Worm (Caenorhabditis elegans): ENCODE data around the gene srh-125.
"Not testable (repeated sequence)": the region's sequence is repeated elsewhere in the genome, so short reads cannot be mapped to it uniquely, and the experiment has no call there.

srh-125 gene

DNA sequence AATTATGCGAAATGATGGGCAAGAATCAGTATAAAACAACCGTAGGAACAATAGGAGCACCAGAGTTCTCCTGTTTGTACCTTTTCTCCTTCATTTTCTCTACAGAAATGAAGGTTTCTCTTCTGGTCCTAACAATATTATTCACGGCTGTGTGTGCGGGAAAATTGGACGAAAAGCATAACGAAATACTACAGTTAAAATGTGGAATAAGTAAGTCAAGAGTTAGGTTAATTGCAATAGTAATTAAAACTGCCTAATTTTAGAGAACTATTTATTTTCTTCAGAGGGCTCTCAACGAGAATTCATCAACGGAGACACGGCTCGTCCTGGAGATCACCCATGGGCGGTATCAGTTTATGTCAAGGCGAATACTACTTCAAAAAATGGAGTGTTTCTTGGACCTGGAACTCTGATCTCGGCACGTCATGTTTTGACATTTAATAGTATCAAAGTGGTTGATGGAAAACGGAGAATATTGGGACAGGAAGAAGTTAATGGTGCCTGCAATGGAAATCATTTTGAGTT, 27.3 kb downstream of the srh-125 start, which contains the start of gene try-12:
TSS of gene try-12 (plus strand) at position 51 of the 525 bp plus-strand sequence.
- no peak for TF ChIP-seq ama-1 (optimal IDR thresholded peaks at IDR 0.05)
- TF ChIP-seq unc-62 (GFP tag; optimal IDR thresholded peaks at IDR 0.05): no peak
- TF ChIP-seq ceh-82 (tag; optimal IDR thresholded peaks at IDR 0.05): no peak
- TF ChIP-seq skn-1 (tag; optimal IDR thresholded peaks at IDR 0.05): no peak
- no peak for TF ChIP-seq snpc-4 (tag; optimal IDR thresholded peaks at IDR 0.05)
- TF ChIP-seq egl-5 (tag; optimal IDR thresholded peaks at IDR 0.05): no peak
- TF ChIP-seq aly-2 (tag; optimal IDR thresholded peaks at IDR 0.05): no peak
- no peak for TF ChIP-seq elt-3 (tag; optimal IDR thresholded peaks at IDR 0.05)
- no peak for TF ChIP-seq nhr-12 (tag; optimal IDR thresholded peaks at IDR 0.05)
- no peak for TF ChIP-seq fos-1 (tag; optimal IDR thresholded peaks at IDR 0.05)

DNA sequence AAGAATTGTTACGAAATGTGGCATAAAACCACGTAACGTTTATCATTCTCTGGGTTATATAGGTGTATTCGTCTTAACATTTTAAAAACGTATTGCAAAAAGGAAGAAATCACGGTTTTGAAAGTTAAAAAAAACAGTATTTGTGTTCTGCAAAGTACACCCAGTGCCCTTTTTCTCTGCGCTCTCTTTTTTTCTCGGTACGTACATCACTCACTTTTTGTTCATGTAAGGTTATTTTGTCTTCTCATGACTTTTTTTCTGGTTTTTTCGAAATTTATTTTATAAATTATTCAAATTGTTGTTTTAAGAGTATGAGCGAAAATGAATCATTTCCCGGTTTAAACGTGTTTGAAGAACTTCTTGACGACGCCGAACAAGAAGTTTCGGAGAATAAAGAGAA, 29.7 kb downstream of the srh-125 start, which contains the start of gene F25E5.5:
TSS of gene F25E5.5 (plus strand) at position 301 of the 400 bp plus-strand sequence.
- TF ChIP-seq ceh-28 (tag; optimal IDR thresholded peaks at IDR 0.05) (no peak), mml-1 (tag; optimal IDR thresholded peaks at IDR 0.05) (no peak), nhr-76 (tag; optimal IDR thresholded peaks at IDR 0.05) (no peak)

DNA sequence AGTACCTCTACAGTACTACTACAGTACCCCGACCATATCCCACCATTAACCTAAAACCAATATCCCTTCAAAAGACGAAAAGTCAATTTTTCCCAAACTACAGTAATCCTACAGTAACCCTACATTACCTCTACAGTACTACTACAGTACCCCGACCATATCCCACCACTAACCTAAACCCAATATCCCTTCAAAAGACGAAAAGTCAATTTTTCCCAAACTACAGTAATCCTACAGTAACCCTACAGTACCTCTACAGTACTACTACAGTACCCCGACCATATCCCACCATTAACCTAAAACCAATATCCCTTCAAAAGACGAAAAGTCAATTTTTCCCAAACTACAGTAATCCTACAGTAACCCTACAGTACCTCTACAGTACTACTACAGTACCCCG, 32.3 kb downstream of the srh-125 start, which contains the start of gene nhr-141:
TSS of gene nhr-141 (plus strand) at position 331 of the 400 bp plus-strand sequence.
- not testable (repeated sequence) for TF ChIP-seq ama-1 (optimal IDR thresholded peaks at IDR 0.05); tbx-2 (tag; optimal IDR thresholded peaks at IDR 0.05); egl-27 (tag; optimal IDR thresholded peaks at IDR 0.05)

DNA sequence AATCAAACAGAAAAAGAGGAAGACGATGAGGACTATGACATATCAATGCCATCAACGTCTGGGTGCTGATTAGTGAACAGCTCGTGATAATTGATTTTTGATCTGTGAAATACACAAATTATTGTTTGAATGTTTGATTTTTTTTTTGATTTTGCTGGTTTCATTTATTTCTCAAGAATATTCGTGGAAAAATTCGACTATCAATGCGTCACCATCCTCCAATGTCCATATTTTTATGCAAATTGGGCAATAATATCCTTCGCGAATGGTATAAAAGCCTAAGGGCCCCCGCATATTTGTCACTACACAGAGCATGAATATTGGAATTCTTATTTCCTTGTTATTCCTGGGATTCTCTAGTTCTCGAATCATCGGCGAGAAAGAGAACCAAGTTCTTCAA, 36.9 kb downstream of the srh-125 start, which contains the start of gene try-13:
TSS of gene try-13 (plus strand) at position 301 of the 400 bp plus-strand sequence.
- TF ChIP-seq elt-1 (tag; optimal IDR thresholded peaks at IDR 0.05) (no peak), nhr-67 (tag; optimal IDR thresholded peaks at IDR 0.05) (no peak), ZK546.5 (tag; optimal IDR thresholded peaks at IDR 0.05) (no peak), nhr-23 (tag; optimal IDR thresholded peaks at IDR 0.05) (no peak), pha-4 (tag; optimal IDR thresholded peaks at IDR 0.05) (no peak), tbx-2 (tag; optimal IDR thresholded peaks at IDR 0.05) (no peak)

- TF ChIP-seq unc-62 (GFP tag; optimal IDR thresholded peaks at IDR 0.05) (no peak), elt-2 (tag; optimal IDR thresholded peaks at IDR 0.05) (no peak), elt-3 (tag; optimal IDR thresholded peaks at IDR 0.05) (no peak), nhr-11 (tag; optimal IDR thresholded peaks at IDR 0.05) (no peak), sea-2 (GFP tag; optimal IDR thresholded peaks at IDR 0.05) (no peak), mdl-1 (tag; optimal IDR thresholded peaks at IDR 0.05) (no peak), aly-2 (tag; optimal IDR thresholded peaks at IDR 0.05) (no peak), nhr-25 (tag; optimal IDR thresholded peaks at IDR 0.05) (no peak), mml-1 (tag; optimal IDR thresholded peaks at IDR 0.05) (no peak), nhr-76 (tag; optimal IDR thresholded peaks at IDR 0.05) (no peak), nhr-28 (tag; optimal IDR thresholded peaks at IDR 0.05) (no peak), eor-1 (tag; optimal IDR thresholded peaks at IDR 0.05) (no peak), fkh-2 (tag; optimal IDR thresholded peaks at IDR 0.05) (no peak), nhr-77 (tag; optimal IDR thresholded peaks at IDR 0.05) (no peak)
Observed at ce11 chrV:7437985-7438384, 38.7 kb downstream of the srh-125 start, which contains the start of gene F25E5.16. F25E5.16 (plus strand) TSS chrV:7438285.

DNA sequence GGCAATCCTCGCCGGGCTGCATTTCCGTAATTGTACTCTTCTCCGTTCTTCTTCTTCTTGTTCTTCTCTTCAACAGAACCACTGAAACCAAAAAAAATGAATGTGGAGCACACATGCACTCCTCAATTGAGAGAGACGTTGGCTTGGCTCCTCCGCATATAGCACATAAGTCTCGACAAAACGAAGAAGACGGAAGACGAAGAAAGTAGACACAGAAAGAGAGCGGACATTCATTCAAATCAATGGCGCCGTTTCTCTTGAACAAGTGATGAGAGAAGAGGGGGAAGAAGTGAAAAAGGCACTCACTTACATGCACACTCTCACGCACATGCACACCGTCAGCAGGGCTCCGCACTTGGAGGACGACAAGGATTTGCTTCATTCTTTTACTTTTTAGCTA, 39.1 kb downstream of the srh-125 start, which contains the start of gene F25E5.9:
TSS of gene F25E5.9 (minus strand) at position 382 of the 400 bp plus-strand sequence.
- TF ChIP-seq skn-1 (tag; optimal IDR thresholded peaks at IDR 0.05): no peak
- TF ChIP-seq fkh-10 (GFP tag; optimal IDR thresholded peaks at IDR 0.05): peak; percentile 28
- TF ChIP-seq ama-1 (optimal IDR thresholded peaks at IDR 0.05): peak; percentile 10
- peak; percentile 51 for TF ChIP-seq nfya-1 (tag; optimal IDR thresholded peaks at IDR 0.05; ENCODE audit: insufficient read depth)
- TF ChIP-seq lin-15B (tag; optimal IDR thresholded peaks at IDR 0.05): peak; percentile 7
- no peak for TF ChIP-seq nhr-76 (tag; optimal IDR thresholded peaks at IDR 0.05)
- TF ChIP-seq snpc-4 (tag; optimal IDR thresholded peaks at IDR 0.05): peak; percentile 32
- no peak for TF ChIP-seq elt-2 (tag; optimal IDR thresholded peaks at IDR 0.05)
- TF ChIP-seq nhr-12 (tag; optimal IDR thresholded peaks at IDR 0.05): no peak
- TF ChIP-seq tbx-2 (tag; optimal IDR thresholded peaks at IDR 0.05): no peak
- TF ChIP-seq aly-2 (tag; optimal IDR thresholded peaks at IDR 0.05): no peak
- TF ChIP-seq jun-1 (tag; optimal IDR thresholded peaks at IDR 0.05): no peak
- TF ChIP-seq lin-39 (tag; optimal IDR thresholded peaks at IDR 0.05): peak; percentile 3

All from whole organism, L3 larva.